Fruit fly (Drosophila melanogaster) whole organism, embryonic: ENCODE results near the gene CG7739.

ENCODE experiments used
- Asciz ChIP-seq: fragments of 200-800 bp; sonication (Bioruptor generic); optimal IDR thresholded peaks from 2 replicates; lab custom pipeline; 2017; ENCODE audit warnings: missing biosample characterization, mild to moderate bottlenecking, missing genetic modification characterization, missing genetic modification reagents
- CG10147 ChIP-seq: fragments of 200-800 bp; sonication (Bioruptor generic); optimal IDR thresholded peaks from 2 replicates; lab custom pipeline; 2019; ENCODE audit warnings: missing biosample characterization, mild to moderate bottlenecking, missing genetic modification characterization, moderate library complexity
- CG10274 ChIP-seq: fragments of 200-800 bp; sonication (Bioruptor generic); optimal IDR thresholded peaks from 3 replicates; lab custom pipeline; 2017; ENCODE audit warnings: missing biosample characterization, mild to moderate bottlenecking, missing genetic modification characterization
- CG10979 ChIP-seq: fragments of 200-800 bp; sonication (Bioruptor generic); optimal IDR thresholded peaks from 2 replicates; lab custom pipeline; 2018; ENCODE audit warnings: missing biosample characterization, mild to moderate bottlenecking, missing genetic modification characterization, moderate library complexity
- CG1233 ChIP-seq: fragments of 200-800 bp; sonication (Bioruptor generic); optimal IDR thresholded peaks from 4 replicates; lab custom pipeline; 2018; ENCODE audit warnings: missing biosample characterization, mild to moderate bottlenecking, missing genetic modification characterization
- CG12659 ChIP-seq: fragments of 200-800 bp; sonication (Bioruptor generic); optimal IDR thresholded peaks from 3 replicates; lab custom pipeline; 2017; ENCODE audit warnings: mild to moderate bottlenecking, missing biosample characterization, missing genetic modification reagents, missing genetic modification characterization
- CG13296 ChIP-seq: fragments of 200-800 bp; sonication (Bioruptor generic); optimal IDR thresholded peaks from 3 replicates; lab custom pipeline; 2018; ENCODE audit warnings: missing biosample characterization, mild to moderate bottlenecking, missing genetic modification characterization
- CG13894 ChIP-seq: fragments of 200-800 bp; sonication (Bioruptor generic); optimal IDR thresholded peaks from 3 replicates; lab custom pipeline; 2018; ENCODE audit warnings: missing biosample characterization, mild to moderate bottlenecking, missing genetic modification characterization, moderate library complexity
- CG14050 ChIP-seq: fragments of 200-800 bp; sonication (Bioruptor generic); IDR thresholded peaks from 3 replicates; pipeline ENCODE4 v1.3.6; 2022; ENCODE audit warnings: missing biosample characterization, missing genetic modification characterization
- CG14710 ChIP-seq: fragments of 200-800 bp; sonication (Bioruptor generic); optimal IDR thresholded peaks from 3 replicates; lab custom pipeline; 2019; ENCODE audit warnings: missing biosample characterization, mild to moderate bottlenecking, missing genetic modification characterization, moderate library complexity
- CG15073 ChIP-seq: fragments of 200-800 bp; sonication (Bioruptor generic); optimal IDR thresholded peaks from 2 replicates; lab custom pipeline; 2016; ENCODE audit warnings: missing biosample characterization, missing genetic modification characterization
- CG17328 ChIP-seq: fragments of 200-800 bp; sonication (Bioruptor generic); IDR thresholded peaks from 2 replicates; pipeline ENCODE4 v1.3.6; 2022; ENCODE audit warnings: missing biosample characterization, missing genetic modification characterization
- CG18262 ChIP-seq: fragments of 200-800 bp; optimal IDR thresholded peaks from 3 replicates; lab custom pipeline; 2019; ENCODE audit warnings: missing biosample characterization, mild to moderate bottlenecking, missing genetic modification characterization, moderate library complexity
- CG18476 ChIP-seq: fragments of 200-800 bp; sonication (Bioruptor generic); optimal IDR thresholded peaks from 2 replicates; lab custom pipeline; 2016; ENCODE audit warnings: missing biosample characterization, mild to moderate bottlenecking, missing genetic modification characterization
- CG18764 ChIP-seq: fragments of 200-800 bp; sonication (Bioruptor generic); optimal IDR thresholded peaks from 3 replicates; lab custom pipeline; 2016; ENCODE audit warnings: missing biosample characterization, missing genetic modification characterization
- CG3281 ChIP-seq: fragments of 200-800 bp; sonication (Bioruptor generic); optimal IDR thresholded peaks from 3 replicates; lab custom pipeline; 2017; ENCODE audit warnings: missing biosample characterization, mild to moderate bottlenecking, missing genetic modification characterization
- CG3726 ChIP-seq: fragments of 200-800 bp; sonication (Bioruptor generic); IDR thresholded peaks from 3 replicates; pipeline ENCODE4, ENCODE4 v1.3.6; 2022; ENCODE audit warnings: missing biosample characterization, missing genetic modification characterization
- CG4424 ChIP-seq: fragments of 200-800 bp; sonication (Bioruptor generic); optimal IDR thresholded peaks from 3 replicates; lab custom pipeline; 2016; ENCODE audit warnings: missing biosample characterization, missing genetic modification characterization
- CG4707 ChIP-seq: fragments of 200-800 bp; sonication (Bioruptor generic); optimal IDR thresholded peaks from 2 replicates; lab custom pipeline; 2018; ENCODE audit warnings: missing biosample characterization, mild to moderate bottlenecking, missing genetic modification characterization, moderate library complexity
- CG6683 ChIP-seq: fragments of 200-800 bp; sonication (Bioruptor generic); optimal IDR thresholded peaks from 2 replicates; lab custom pipeline; 2017; ENCODE audit warnings: missing biosample characterization, mild to moderate bottlenecking, missing genetic modification characterization, missing genetic modification reagents
- CG8388 ChIP-seq: fragments of 200-800 bp; sonication (Bioruptor generic); optimal IDR thresholded peaks from 2 replicates; lab custom pipeline; 2019; ENCODE audit warnings: missing biosample characterization, mild to moderate bottlenecking, missing genetic modification characterization, moderate library complexity
- CG9876 ChIP-seq: fragments of 200-800 bp; sonication (Bioruptor generic); optimal IDR thresholded peaks from 2 replicates; lab custom pipeline; 2016; ENCODE audit warnings: missing biosample characterization, missing genetic modification characterization
- CTCF ChIP-seq: fragments of 200-800 bp; sonication (Bioruptor generic); optimal IDR thresholded peaks from 2 replicates; lab custom pipeline; 2017; ENCODE audit warnings: missing biosample characterization, mild to moderate bottlenecking, missing genetic modification characterization, moderate library complexity
- D19B ChIP-seq: fragments of 200-800 bp; sonication (Bioruptor generic); optimal IDR thresholded peaks from 2 replicates; lab custom pipeline; 2017; ENCODE audit warnings: missing biosample characterization, mild to moderate bottlenecking, missing genetic modification characterization
- Drgx ChIP-seq: fragments of 200-800 bp; sonication (Bioruptor generic); IDR thresholded peaks from 2 replicates; pipeline ENCODE4 v1.3.6; 2022; ENCODE audit warnings: missing biosample characterization, missing genetic modification characterization
- MBD-R2 ChIP-seq: fragments of 200-800 bp; sonication (Bioruptor generic); IDR thresholded peaks from 2 replicates; pipeline ENCODE4 v1.3.6; 2022; ENCODE audit warnings: missing biosample characterization, missing genetic modification characterization
- Med ChIP-seq: fragments of 200-800 bp; sonication (Bioruptor generic); peaks from one replicate; lab custom pipeline; 2016; ENCODE audit warnings: missing biosample characterization, missing genetic modification characterization, mild to moderate bottlenecking, inconsistent platforms, moderate library complexity
- NfI ChIP-seq: fragments of 200-800 bp; sonication (Bioruptor generic); optimal IDR thresholded peaks from 3 replicates; lab custom pipeline; 2018; ENCODE audit warnings: missing biosample characterization, mild to moderate bottlenecking, missing genetic modification characterization, moderate library complexity
- Oaz ChIP-seq: fragments of 200-800 bp; sonication (Bioruptor generic); IDR thresholded peaks from 2 replicates; pipeline ENCODE4 v1.3.6; 2022; ENCODE audit warnings: missing biosample characterization, missing genetic modification characterization
- Spps ChIP-seq: fragments of 200-800 bp; sonication (Bioruptor generic); optimal IDR thresholded peaks from 2 replicates; lab custom pipeline; 2018; ENCODE audit warnings: missing biosample characterization, mild to moderate bottlenecking, missing genetic modification characterization
- Usf ChIP-seq: fragments of 200-800 bp; sonication (Bioruptor generic); optimal IDR thresholded peaks from 2 replicates; lab custom pipeline; 2017; ENCODE audit warnings: missing genotype, missing biosample characterization, missing genetic modification characterization
- bsh ChIP-seq, 2 experiments: fragments of 200-800 bp; sonication (Bioruptor generic); optimal IDR thresholded peaks; 2 replicates each; lab custom pipeline; 2017 to 2018; ENCODE audit warnings: mild to moderate bottlenecking in 2 of 2, missing biosample characterization in 2 of 2, missing genetic modification characterization in 2 of 2, moderate library complexity in 1 of 2
- ci ChIP-seq: fragments of 200-800 bp; sonication (Bioruptor generic); IDR thresholded peaks from 3 replicates; pipeline ENCODE4 v1.3.6; 2022; ENCODE audit warnings: missing biosample characterization, missing genetic modification characterization
- croc ChIP-seq: fragments of 200-800 bp; sonication (Bioruptor generic); conservative IDR thresholded peaks from 3 replicates; pipeline ENCODE4 v1.3.6; 2022; ENCODE audit warnings: missing biosample characterization, missing genetic modification characterization
- cwo ChIP-seq: fragments of 200-800 bp; sonication (Bioruptor generic); optimal IDR thresholded peaks from 3 replicates; lab custom pipeline; 2017; ENCODE audit warnings: missing biosample characterization, missing genetic modification characterization, mild to moderate bottlenecking, moderate library complexity, missing genetic modification reagents
- dmrt99B ChIP-seq: fragments of 200-800 bp; sonication (Bioruptor generic); optimal IDR thresholded peaks from 2 replicates; lab custom pipeline; 2018; ENCODE audit warnings: missing biosample characterization, mild to moderate bottlenecking, missing genetic modification characterization, moderate library complexity
- dpn ChIP-seq, 2 experiments: fragments of 200-800 bp; sonication (Bioruptor generic); optimal IDR thresholded peaks; 3 replicates each; lab custom pipeline; 2016; ENCODE audit warnings: missing biosample characterization in 2 of 2, missing genetic modification characterization in 2 of 2
- ewg ChIP-seq: fragments of 200-800 bp; sonication (Bioruptor generic); optimal IDR thresholded peaks from 3 replicates; lab custom pipeline; 2017; ENCODE audit warnings: mild to moderate bottlenecking, missing biosample characterization, missing genetic modification reagents, missing genetic modification characterization
- eyg ChIP-seq: fragments of 200-800 bp; sonication (Bioruptor generic); optimal IDR thresholded peaks from 3 replicates; lab custom pipeline; 2016; ENCODE audit warnings: missing biosample characterization, missing genetic modification characterization
- gce ChIP-seq: fragments of 200-800 bp; sonication (Bioruptor generic); IDR thresholded peaks from 3 replicates; pipeline ENCODE4 v1.3.6; 2022; ENCODE audit warnings: missing biosample characterization, missing genetic modification characterization
- gem ChIP-seq: fragments of 200-800 bp; sonication (Bioruptor generic); optimal IDR thresholded peaks from 2 replicates; lab custom pipeline; 2019; ENCODE audit warnings: missing biosample characterization, mild to moderate bottlenecking, missing genetic modification characterization, moderate library complexity
- jigr1 ChIP-seq: fragments of 200-800 bp; sonication (Bioruptor generic); IDR thresholded peaks from 3 replicates; pipeline ENCODE4 v1.3.6; 2022; ENCODE audit warnings: missing biosample characterization, missing genetic modification characterization
- maf-S ChIP-seq: fragments of 200-800 bp; sonication (Bioruptor generic); optimal IDR thresholded peaks from 2 replicates; lab custom pipeline; 2016; ENCODE audit warnings: missing biosample characterization, missing genetic modification characterization
- pan ChIP-seq, 4 experiments: fragments of >200 bp in 3 of 4; fragments of 200-800 bp in 1 of 4; sonication (Bioruptor generic) in 1 of 4; optimal IDR thresholded peaks in 3 of 4; IDR thresholded peaks in 1 of 4; 2 replicates each; pipeline versions ENCODE4 v1.3.6 to Lab custom; 2017 to 2022; ENCODE audit warnings: missing biosample characterization in 2 of 4, missing genetic modification characterization in 2 of 4, mixed read lengths in 1 of 4
- pros ChIP-seq: fragments of 200-800 bp; sonication (Bioruptor generic); optimal IDR thresholded peaks from 3 replicates; lab custom pipeline; 2019; ENCODE audit warnings: missing biosample characterization, mild to moderate bottlenecking, missing genetic modification characterization, moderate library complexity
- sens ChIP-seq: fragments of 200-800 bp; sonication (Bioruptor generic); peaks from one replicate; lab custom pipeline; 2016; ENCODE audit warnings: missing biosample characterization, missing genetic modification characterization
- sens-2 ChIP-seq: fragments of 200-800 bp; sonication (Bioruptor generic); IDR thresholded peaks from 2 replicates; pipeline ENCODE4 v1.3.6; 2022; ENCODE audit warnings: missing biosample characterization, missing genetic modification characterization
- trem ChIP-seq: fragments of 200-800 bp; optimal IDR thresholded peaks from 3 replicates; lab custom pipeline; 2019; ENCODE audit warnings: missing biosample characterization, mild to moderate bottlenecking, missing genetic modification characterization, moderate library complexity
- zfh2 ChIP-seq: fragments of 200-800 bp; sonication (Bioruptor generic); optimal IDR thresholded peaks from 2 replicates; lab custom pipeline; 2016; ENCODE audit warnings: missing biosample characterization, missing genetic modification characterization

Gene CG7739

dm6 chr3L:15592536-15593260, 29.8 kb upstream of the CG7739 start (continued):
- no peak for TF ChIP-seq pros (GFP tag; lab: Kevin White, UChicago)
- TF ChIP-seq CG14710 (tag; lab: Kevin White, UChicago): peak; percentile 25
- TF ChIP-seq NfI (GFP tag; lab: Kevin White, UChicago): peak; percentile 46
- peak; percentile 74 for TF ChIP-seq CG13296 (GFP tag; lab: Kevin White, UChicago)
- TF ChIP-seq dpn (GFP tag; optimal IDR thresholded peaks at IDR 0.05; lab: Kevin White, UChicago): peak in 1 of 2 experiments; percentile 11
- no peak for TF ChIP-seq CG3726 (GFP tag; lab: Robert Waterston, UW)
- no peak for TF ChIP-seq CG4707
- TF ChIP-seq Asciz (GFP tag; lab: Kevin White, UChicago): peak; percentile 56
- no peak for TF ChIP-seq Oaz (GFP tag; lab: Robert Waterston, UW)
- peak; percentile 73 for TF ChIP-seq dmrt99B (tag; lab: Kevin White, UChicago)
- peak; percentile 59 for TF ChIP-seq CG10979 (tag; lab: Kevin White, UChicago)
- no peak for TF ChIP-seq jigr1 (GFP tag; lab: Robert Waterston, UW)
- no peak for TF ChIP-seq croc
- no peak for TF ChIP-seq CG15073
- TF ChIP-seq trem (tag; lab: Kevin White, UChicago): peak; percentile 32
- no peak for TF ChIP-seq CG18764
- TF ChIP-seq pan (optimal IDR thresholded peaks at IDR 0.05; lab: Kevin White, UChicago): no peak
- peak in 1 of 2 experiments; percentile 72 for TF ChIP-seq pan (GFP tag; optimal IDR thresholded peaks at IDR 0.05 in 1 of 2, IDR thresholded peaks at IDR 0.05 in 1 of 2)
- TF ChIP-seq CG10274 (GFP tag; lab: Kevin White, UChicago): no peak
- peak; percentile 30 for TF ChIP-seq D19B
- no peak for TF ChIP-seq CG18476 (GFP tag; lab: Kevin White, UChicago)
- TF ChIP-seq CG9876 (GFP tag; lab: Kevin White, UChicago): no peak
- TF ChIP-seq gem (tag; lab: Kevin White, UChicago): peak; percentile 85
- TF ChIP-seq CG8388 (GFP tag; lab: Kevin White, UChicago): peak; percentile 64
- TF ChIP-seq CG1233 (GFP tag; lab: Kevin White, UChicago): peak; percentile 15
- peak; percentile 17; the same call in 1 of the 3 replicates for TF ChIP-seq ci (GFP tag; lab: Robert Waterston, UW)
- TF ChIP-seq gce (GFP tag; lab: Robert Waterston, UW): no peak
- peak; percentile 29 for TF ChIP-seq cwo (GFP tag; lab: Kevin White, UChicago)
- TF ChIP-seq MBD-R2 (GFP tag; lab: Robert Waterston, UW): 0 out of 2 replicates have a peak, but pooled peaks have one; percentile 13
- TF ChIP-seq CG10147 (GFP tag; lab: Kevin White, UChicago): peak; percentile 52
- TF ChIP-seq CG3281 (GFP tag; lab: Kevin White, UChicago): peak; percentile 75
- peak; percentile 74 for TF ChIP-seq CG18262 (tag; lab: Kevin White, UChicago)
- no peak for TF ChIP-seq sens-2 (GFP tag; lab: Robert Waterston, UW)
- peak; percentile 6 for TF ChIP-seq zfh2 (GFP tag; lab: Kevin White, UChicago)
- peak; percentile 59 for TF ChIP-seq CG12659
- TF ChIP-seq CTCF (GFP tag; lab: Kevin White, UChicago): no peak
- no peak for TF ChIP-seq eyg
- TF ChIP-seq Med: peak; percentile 84
- TF ChIP-seq CG17328 (GFP tag; lab: Robert Waterston, UW): peak; percentile 38; the same call in 1 of the 2 replicates
- peak; percentile 20 for TF ChIP-seq CG4424 (GFP tag; lab: Kevin White, UChicago)
- TF ChIP-seq Drgx (GFP tag; lab: Robert Waterston, UW): peak; percentile 56
- TF ChIP-seq maf-S (GFP tag; lab: Kevin White, UChicago): no peak
- peak; percentile 71 for TF ChIP-seq sens
- TF ChIP-seq CG6683 (GFP tag; lab: Kevin White, UChicago): peak; percentile 45
- peak; percentile 24 for TF ChIP-seq Spps (tag; lab: Kevin White, UChicago)
- peak; percentile 23; the same call in 1 of the 3 replicates for TF ChIP-seq CG14050 (GFP tag; lab: Robert Waterston, UW)
- peak; percentile 4 for TF ChIP-seq ewg (GFP tag; lab: Kevin White, UChicago)
- TF ChIP-seq bsh (GFP tag; optimal IDR thresholded peaks at IDR 0.05; lab: Kevin White, UChicago): peak in 1 of 2 experiments; percentile 53
- no peak for TF ChIP-seq Usf (GFP tag; lab: Kevin White, UChicago)
- no peak for TF ChIP-seq CG13894
